Worm (Caenorhabditis elegans): Measurements from ENCODE around the gene T22B7.3.

T22B7.3 gene

DNA sequence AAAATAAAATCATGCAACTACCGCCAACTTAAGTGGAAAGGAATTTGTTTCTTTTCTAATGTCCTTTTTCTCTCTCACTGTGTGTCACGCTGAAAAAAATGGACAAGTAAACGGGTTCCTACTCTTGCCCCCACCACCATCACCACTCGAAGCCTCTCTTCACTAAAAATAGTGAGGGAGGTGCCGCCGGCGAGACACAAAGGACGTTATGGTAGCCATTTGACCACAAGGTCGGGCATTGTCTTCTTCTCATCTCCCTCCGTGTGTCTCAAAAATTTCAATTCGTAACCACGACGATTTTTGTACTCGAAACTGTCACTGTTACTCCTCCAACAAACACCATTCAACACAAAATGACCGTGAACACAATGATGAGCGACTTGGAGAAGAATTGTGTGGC, 12.4 kb downstream of the T22B7.3 start, which contains the start of gene T22B7.22 (continued):
- TF ChIP-seq blmp-1 (tag; optimal IDR thresholded peaks at IDR 0.05; ENCODE audit: insufficient read depth) = peak; percentile 3
- TF ChIP-seq unc-62 (GFP tag; optimal IDR thresholded peaks at IDR 0.05) = no peak
- no peak for TF ChIP-seq nhr-77 (tag; optimal IDR thresholded peaks at IDR 0.05)
- no peak for TF ChIP-seq nhr-11 (tag; optimal IDR thresholded peaks at IDR 0.05)
- TF ChIP-seq ZK546.5 (tag; optimal IDR thresholded peaks at IDR 0.05) = no peak
- TF ChIP-seq sma-9 (GFP tag; optimal IDR thresholded peaks at IDR 0.05) = peak; percentile 1
- no peak for TF ChIP-seq sma-9 (tag; optimal IDR thresholded peaks at IDR 0.05)

DNA sequence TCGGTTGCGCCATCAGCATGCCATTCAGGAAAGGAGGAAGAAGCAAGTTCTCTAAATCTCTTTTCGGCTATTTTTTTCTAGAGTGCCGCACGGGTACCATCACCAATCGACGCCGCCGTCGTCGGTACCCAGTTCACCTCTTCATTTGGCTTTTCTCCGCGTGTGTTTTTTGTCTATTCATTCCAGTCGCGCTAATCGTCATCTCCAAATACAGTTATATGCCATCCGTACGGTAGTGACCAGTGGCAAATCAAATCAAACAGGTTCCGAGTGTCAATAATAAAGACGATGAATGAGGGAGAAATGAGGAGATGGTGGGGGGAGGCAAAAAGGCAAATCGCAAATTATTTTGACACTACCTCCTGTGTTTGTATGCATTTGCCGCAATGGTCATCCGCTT, 14.0 kb downstream of the T22B7.3 start:
- TF ChIP-seq unc-62 (GFP tag; optimal IDR thresholded peaks at IDR 0.05) = no peak
- TF ChIP-seq nhr-25 (tag; optimal IDR thresholded peaks at IDR 0.05) = peak; percentile 49

DNA sequence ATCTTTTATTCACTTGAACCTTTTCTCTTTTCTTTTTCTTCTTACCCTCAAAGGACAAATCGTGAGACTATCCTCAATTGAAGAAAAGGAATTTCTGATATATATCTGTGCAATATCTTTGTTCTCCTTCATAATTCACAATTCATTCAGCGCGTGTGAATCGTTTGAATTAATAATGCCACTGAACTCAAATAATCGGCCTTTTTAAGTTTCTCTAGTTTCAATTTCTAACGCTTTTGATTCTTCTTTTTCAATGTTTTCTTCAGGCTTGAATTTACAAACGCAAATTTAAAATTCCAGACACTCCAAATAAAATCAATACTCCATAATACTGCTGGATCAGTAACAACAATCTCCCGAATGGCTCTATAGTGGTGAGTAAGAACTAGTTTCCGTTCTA, 16.4 kb downstream of the T22B7.3 start, which contains the start of gene egl-13:
TSS of gene egl-13 (plus strand) at position 301 of the 400 bp plus-strand sequence.
- TF ChIP-seq sma-9 (GFP tag; optimal IDR thresholded peaks at IDR 0.05) = no peak
- TF ChIP-seq sma-9 (tag; optimal IDR thresholded peaks at IDR 0.05) = no peak
- no peak for TF ChIP-seq crh-2 (tag; optimal IDR thresholded peaks at IDR 0.05)
- no peak for TF ChIP-seq nhr-129 (tag; optimal IDR thresholded peaks at IDR 0.05)
- TF ChIP-seq ceh-82 (tag; optimal IDR thresholded peaks at IDR 0.05) = no peak
- no peak for TF ChIP-seq ZK546.5 (tag; optimal IDR thresholded peaks at IDR 0.05)
- no peak for TF ChIP-seq mdl-1 (tag; optimal IDR thresholded peaks at IDR 0.05)
- TF ChIP-seq lin-39 (tag; optimal IDR thresholded peaks at IDR 0.05) = no peak
- TF ChIP-seq sma-3 (GFP tag; optimal IDR thresholded peaks at IDR 0.05) = no peak
- no peak for TF ChIP-seq dmd-4 (tag; optimal IDR thresholded peaks at IDR 0.05)
- no peak for TF ChIP-seq ztf-11 (tag; optimal IDR thresholded peaks at IDR 0.05)

DNA sequence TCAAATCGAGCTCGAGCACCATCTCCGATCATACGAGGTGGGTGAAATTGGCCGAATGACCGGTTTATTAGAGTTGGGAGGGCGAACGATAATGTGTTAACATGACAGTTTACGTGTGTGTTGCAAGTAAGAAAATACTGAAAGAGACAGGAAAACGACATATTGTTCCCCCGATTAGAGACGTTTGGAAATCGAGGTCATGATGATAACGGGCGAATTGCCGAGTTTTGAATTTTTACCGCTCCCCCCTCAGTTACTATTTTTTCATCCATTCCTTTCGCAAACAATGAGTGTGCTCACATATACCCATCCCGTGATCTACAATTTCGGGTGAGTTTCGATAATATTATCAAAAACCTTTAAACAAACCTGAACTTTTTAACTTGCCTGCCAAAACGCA, 22.6 kb downstream of the T22B7.3 start:
- no peak for TF ChIP-seq unc-55 (GFP tag; optimal IDR thresholded peaks at IDR 0.05)
- TF ChIP-seq blmp-1 (tag; optimal IDR thresholded peaks at IDR 0.05; ENCODE audit: insufficient read depth) = no peak
- no peak for TF ChIP-seq sma-9 (GFP tag; optimal IDR thresholded peaks at IDR 0.05)
- TF ChIP-seq sma-9 (tag; optimal IDR thresholded peaks at IDR 0.05) = no peak
- TF ChIP-seq fos-1 (tag; optimal IDR thresholded peaks at IDR 0.05) = peak; percentile 65

DNA sequence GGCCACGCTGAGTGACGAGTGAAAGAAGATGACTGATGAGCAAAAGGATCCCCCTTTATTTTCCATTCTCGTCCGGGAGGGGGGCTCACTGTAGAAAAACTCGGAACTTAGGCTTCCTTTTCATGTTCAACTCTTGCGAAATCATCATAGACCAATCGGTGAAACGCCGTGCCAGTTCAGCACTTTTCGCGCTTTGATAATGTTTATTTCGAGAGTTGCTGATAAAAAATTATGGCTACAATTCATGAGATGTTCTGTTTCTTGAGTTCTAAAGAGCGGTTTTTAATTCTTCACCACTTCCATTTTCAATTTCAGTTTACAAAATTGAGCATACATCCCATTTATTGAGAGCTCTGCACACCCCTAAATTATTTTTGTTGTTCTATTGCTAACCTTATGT, 23.7 kb downstream of the T22B7.3 start:
- TF ChIP-seq fos-1 (tag; optimal IDR thresholded peaks at IDR 0.05) (peak; percentile 69), sem-4 (tag; optimal IDR thresholded peaks at IDR 0.05) (no peak), sma-9 (GFP tag; optimal IDR thresholded peaks at IDR 0.05) (peak; percentile 15), sma-9 (tag; optimal IDR thresholded peaks at IDR 0.05) (no peak), lin-13 (GFP tag; optimal IDR thresholded peaks at IDR 0.05) (no peak), F13H6.1 (tag; optimal IDR thresholded peaks at IDR 0.05) (no peak)

DNA sequence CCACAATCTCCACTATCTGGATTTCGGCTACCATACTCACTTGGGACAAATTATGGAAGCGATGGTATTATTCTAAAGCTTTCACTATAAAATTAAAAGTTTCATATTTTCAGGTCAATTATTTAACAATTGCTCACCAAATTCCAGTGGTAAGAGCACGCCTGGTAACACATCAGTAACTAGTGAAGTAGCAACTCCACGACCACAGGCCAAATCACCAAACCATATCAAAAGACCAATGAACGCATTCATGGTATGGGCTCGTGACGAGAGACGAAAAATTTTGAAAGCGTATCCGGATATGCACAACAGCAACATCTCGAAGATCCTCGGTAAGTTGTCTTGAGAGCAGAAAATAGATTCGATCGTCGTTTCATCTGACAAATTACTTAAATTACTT, 25.4 kb downstream of the T22B7.3 start:
- no peak for TF ChIP-seq unc-62 (GFP tag; optimal IDR thresholded peaks at IDR 0.05)
- no peak for TF ChIP-seq unc-55 (GFP tag; optimal IDR thresholded peaks at IDR 0.05)
- no peak for TF ChIP-seq crh-2 (tag; optimal IDR thresholded peaks at IDR 0.05)
- no peak for TF ChIP-seq ZK546.5 (tag; optimal IDR thresholded peaks at IDR 0.05)
- TF ChIP-seq alr-1 (tag; optimal IDR thresholded peaks at IDR 0.05) = no peak
- TF ChIP-seq snpc-4 (tag; optimal IDR thresholded peaks at IDR 0.05) = no peak
- no peak for TF ChIP-seq fos-1 (tag; optimal IDR thresholded peaks at IDR 0.05)
- no peak for TF ChIP-seq sma-9 (GFP tag; optimal IDR thresholded peaks at IDR 0.05)
- TF ChIP-seq sma-9 (tag; optimal IDR thresholded peaks at IDR 0.05) = no peak
- no peak for TF ChIP-seq unc-39 (tag; optimal IDR thresholded peaks at IDR 0.05)
- TF ChIP-seq sem-4 (tag; optimal IDR thresholded peaks at IDR 0.05) = no peak
- no peak for TF ChIP-seq nhr-12 (tag; optimal IDR thresholded peaks at IDR 0.05)
- TF ChIP-seq ztf-1 (GFP tag; conservative IDR thresholded peaks at IDR 0.05) = no peak
- no peak for TF ChIP-seq ama-1 (optimal IDR thresholded peaks at IDR 0.05)
- no peak for TF ChIP-seq zag-1 (tag; optimal IDR thresholded peaks at IDR 0.05)
- no peak for TF ChIP-seq sma-3 (GFP tag; optimal IDR thresholded peaks at IDR 0.05)
- TF ChIP-seq R02D3.7 (tag; optimal IDR thresholded peaks at IDR 0.05) = no peak
- TF ChIP-seq blmp-1 (tag; optimal IDR thresholded peaks at IDR 0.05; ENCODE audit: insufficient read depth) = no peak
- TF ChIP-seq nhr-23 (tag; optimal IDR thresholded peaks at IDR 0.05) = no peak
- no peak for TF ChIP-seq skn-1 (tag; optimal IDR thresholded peaks at IDR 0.05)
